Worm (Caenorhabditis elegans): ENCODE results near the gene K02C4.2.

DNA sequence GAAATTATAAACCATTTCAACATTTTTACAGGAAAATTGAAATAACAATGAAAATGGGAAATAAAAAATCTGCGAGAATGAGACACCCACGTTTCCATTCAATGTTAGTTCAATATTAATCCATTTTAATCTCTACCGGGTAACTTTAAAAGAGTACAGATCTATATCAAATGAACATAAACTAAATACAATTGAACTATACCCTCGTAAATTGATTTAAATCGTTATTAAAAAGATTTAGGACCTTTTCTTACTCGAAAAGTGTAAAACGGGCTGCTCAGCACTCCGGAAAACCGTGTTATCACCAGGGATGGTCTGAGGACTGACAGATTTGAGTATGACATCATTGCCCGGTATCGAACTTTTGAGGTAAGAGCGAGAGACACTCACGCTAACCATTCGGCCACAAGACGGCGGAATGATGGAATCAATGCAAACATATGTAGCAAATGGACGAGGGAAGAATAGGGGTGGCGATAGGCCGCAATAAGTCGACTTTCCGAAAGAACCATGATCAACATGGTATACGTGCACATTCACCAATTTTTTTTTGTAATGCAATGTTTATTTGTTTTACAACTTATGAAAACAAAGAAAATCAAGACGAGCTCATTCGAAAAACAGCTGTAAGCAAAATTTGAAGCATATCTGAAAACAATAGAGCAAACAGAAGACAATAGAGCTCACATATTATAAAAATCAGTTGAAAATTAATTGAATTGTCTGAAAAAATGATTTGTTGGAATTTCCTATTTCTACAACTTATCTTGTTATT is 31.5 kb downstream of the K02C4.2 start, which contains the start of the genes chst-1 and C41C4.9:
- TF ChIP-seq lir-1 (GFP tag; conservative IDR thresholded peaks at IDR 0.05) (no peak; the same call in 1 of the 2 replicates), hmg-20 (GFP tag; IDR thresholded peaks at IDR 0.05) (peak; percentile 75), F37B4.10 (GFP tag; IDR thresholded peaks at IDR 0.05) (0 out of 2 replicates have a peak, but pooled peaks have one; percentile 90), ceh-79 (tag; optimal IDR thresholded peaks at IDR 0.05) (peak; percentile 92), nhr-80 (tag; optimal IDR thresholded peaks at IDR 0.05) (peak; percentile 75), F57A8.1 (GFP tag; optimal IDR thresholded peaks at IDR 0.05) (peak; percentile 93), lin-40 (tag; optimal IDR thresholded peaks at IDR 0.05) (no peak)

Data from whole organism, young adult.